Worm (Caenorhabditis elegans) whole organism, L2 larva: ENCODE measurements around the gene fut-5.

ENCODE experiments used
- C34F6.9 ChIP-seq: fragments of 150-350 bp; optimal IDR thresholded peaks from 2 replicates; lab custom pipeline; 2014; ENCODE audit warnings: missing biosample characterization, missing genetic modification characterization
- F13H6.1 ChIP-seq: sonication (generic microtip); optimal IDR thresholded peaks from 2 replicates; lab custom pipeline; 2016; ENCODE audit warnings: missing genetic modification characterization, missing compliant biosample characterization
- R02D3.7 ChIP-seq: fragments of 150-350 bp; optimal IDR thresholded peaks from 2 replicates; lab custom pipeline; 2014; ENCODE audit warnings: missing biosample characterization, missing genetic modification characterization
- Y55F3AM.14 ChIP-seq: fragments of 200-800 bp; sonication (Bioruptor generic); optimal IDR thresholded peaks from 2 replicates; lab custom pipeline; 2018; ENCODE audit warnings: mild to moderate bottlenecking, missing genetic modification characterization, missing compliant biosample characterization
- alr-1 ChIP-seq: fragments of 150-350 bp; optimal IDR thresholded peaks from 2 replicates; lab custom pipeline; 2014; ENCODE audit warnings: missing biosample characterization, missing genetic modification characterization
- aly-2 ChIP-seq: fragments of 150-350 bp; optimal IDR thresholded peaks from 2 replicates; lab custom pipeline; 2014; ENCODE audit warnings: missing biosample characterization, missing genetic modification characterization
- ceh-82 ChIP-seq: fragments of 150-350 bp; optimal IDR thresholded peaks from 2 replicates; lab custom pipeline; 2014; ENCODE audit warnings: missing biosample characterization, missing genetic modification characterization
- crh-2 ChIP-seq: sonication (generic microtip); optimal IDR thresholded peaks from 2 replicates; lab custom pipeline; 2017; ENCODE audit warnings: missing biosample characterization, missing genetic modification characterization
- dmd-4 ChIP-seq: sonication (generic microtip); optimal IDR thresholded peaks from 2 replicates; lab custom pipeline; 2017; ENCODE audit warnings: missing biosample characterization, missing genetic modification characterization
- egl-27 ChIP-seq: sonication (generic microtip); optimal IDR thresholded peaks from 3 replicates; lab custom pipeline; 2017; ENCODE audit warnings: missing biosample characterization, missing genetic modification reagents, missing genetic modification characterization
- fos-1 ChIP-seq: fragments of 150-350 bp; optimal IDR thresholded peaks from 2 replicates; lab custom pipeline; 2014; ENCODE audit warnings: missing biosample characterization, missing genetic modification characterization
- gmeb-1 ChIP-seq: fragments of 150-350 bp; optimal IDR thresholded peaks from 2 replicates; lab custom pipeline; 2014; ENCODE audit warnings: missing biosample characterization, missing genetic modification characterization
- lin-13 ChIP-seq: fragments of 150-350 bp; optimal IDR thresholded peaks from 2 replicates; lab custom pipeline; 2014; ENCODE audit warnings: missing biosample characterization, missing genetic modification reagents, missing genetic modification characterization
- lsy-2 ChIP-seq, 2 experiments: fragments of 150-350 bp in 1 of 2; sonication (generic microtip) in 1 of 2; optimal IDR thresholded peaks; 2 replicates each; lab custom pipeline; 2014 to 2017; ENCODE audit warnings: missing biosample characterization in 2 of 2, missing genetic modification characterization in 2 of 2
- mab-5 ChIP-seq: fragments of 150-350 bp; optimal IDR thresholded peaks from 2 replicates; lab custom pipeline; 2014; ENCODE audit warnings: missing biosample characterization, missing genetic modification characterization
- mbf-1 ChIP-seq: sonication (generic microtip); optimal IDR thresholded peaks from 2 replicates; lab custom pipeline; 2017; ENCODE audit warnings: missing biosample characterization, missing genetic modification characterization
- mdl-1 ChIP-seq, 2 experiments: fragments of 150-350 bp in 1 of 2; sonication (generic microtip) in 1 of 2; optimal IDR thresholded peaks; 2 replicates each; lab custom pipeline; 2017; ENCODE audit warnings: missing biosample characterization in 2 of 2, missing genetic modification characterization in 2 of 2
- nhr-10 ChIP-seq: sonication (generic microtip); optimal IDR thresholded peaks from 2 replicates; lab custom pipeline; 2017; ENCODE audit warnings: missing biosample characterization, missing genetic modification characterization
- nhr-11 ChIP-seq: fragments of 150-350 bp; optimal IDR thresholded peaks from 2 replicates; lab custom pipeline; 2014; ENCODE audit warnings: missing biosample characterization, missing genetic modification characterization
- nhr-129 ChIP-seq: fragments of 150-350 bp; optimal IDR thresholded peaks from 2 replicates; lab custom pipeline; 2014; ENCODE audit warnings: missing biosample characterization, missing genetic modification characterization
- nhr-21 ChIP-seq: fragments of 150-350 bp; optimal IDR thresholded peaks from 2 replicates; lab custom pipeline; 2014; ENCODE audit warnings: missing biosample characterization, missing genetic modification characterization
- nhr-23 ChIP-seq: fragments of 150-350 bp; optimal IDR thresholded peaks from 2 replicates; lab custom pipeline; 2014; ENCODE audit warnings: missing biosample characterization, missing genetic modification reagents, missing genetic modification characterization
- nhr-237 ChIP-seq: fragments of 150-350 bp; optimal IDR thresholded peaks from 2 replicates; lab custom pipeline; 2014; ENCODE audit warnings: missing biosample characterization, missing genetic modification characterization
- nhr-25 ChIP-seq: fragments of 150-350 bp; sonication (generic microtip); optimal IDR thresholded peaks from 3 replicates; lab custom pipeline; 2014; ENCODE audit warnings: missing biosample characterization, missing genetic modification characterization
- nhr-77 ChIP-seq: fragments of 150-350 bp; optimal IDR thresholded peaks from 2 replicates; lab custom pipeline; 2014; ENCODE audit warnings: missing biosample characterization, missing genetic modification characterization
- peb-1 ChIP-seq: fragments of 150-350 bp; optimal IDR thresholded peaks from 2 replicates; lab custom pipeline; 2014; ENCODE audit warnings: missing biosample characterization, missing genetic modification characterization
- sem-4 ChIP-seq: fragments of 150-350 bp; optimal IDR thresholded peaks from 2 replicates; lab custom pipeline; 2014; ENCODE audit warnings: missing biosample characterization, missing genetic modification reagents, missing genetic modification characterization
- skn-1 ChIP-seq: sonication (generic microtip); optimal IDR thresholded peaks from 2 replicates; lab custom pipeline; 2017; ENCODE audit warnings: missing biosample characterization, missing genetic modification characterization
- sma-3 ChIP-seq: sonication (generic microtip); optimal IDR thresholded peaks from 2 replicates; lab custom pipeline; 2016; ENCODE audit warnings: missing genetic modification reagents, missing genetic modification characterization, missing compliant biosample characterization
- sma-9 ChIP-seq, 2 experiments: fragments of 150-350 bp in 1 of 2; sonication (generic microtip) in 1 of 2; optimal IDR thresholded peaks; 2 replicates each; lab custom pipeline; 2014 to 2016; ENCODE audit warnings: missing genetic modification characterization in 2 of 2, mild to moderate bottlenecking in 1 of 2, missing biosample characterization in 1 of 2, missing compliant biosample characterization in 1 of 2, missing genetic modification reagents in 1 of 2, moderate library complexity in 1 of 2
- snpc-4 ChIP-seq: fragments of 150-350 bp; optimal IDR thresholded peaks from 2 replicates; lab custom pipeline; 2014; ENCODE audit warnings: missing biosample characterization, missing genetic modification characterization
- unc-39 ChIP-seq: fragments of 150-350 bp; optimal IDR thresholded peaks from 2 replicates; lab custom pipeline; 2014; ENCODE audit warnings: missing biosample characterization, missing genetic modification characterization
- unc-55 ChIP-seq: fragments of 150-350 bp; sonication (generic microtip); optimal IDR thresholded peaks from 3 replicates; lab custom pipeline; 2014; ENCODE audit warnings: missing biosample characterization, missing genetic modification reagents, missing genetic modification characterization
- ztf-11 ChIP-seq: sonication (generic microtip); optimal IDR thresholded peaks from 2 replicates; lab custom pipeline; 2017; ENCODE audit warnings: missing biosample characterization, missing genetic modification characterization
- ztf-4 ChIP-seq: fragments of 150-350 bp; optimal IDR thresholded peaks from 2 replicates; lab custom pipeline; 2014; ENCODE audit warnings: missing biosample characterization, missing genetic modification characterization

The fut-5 gene

DNA sequence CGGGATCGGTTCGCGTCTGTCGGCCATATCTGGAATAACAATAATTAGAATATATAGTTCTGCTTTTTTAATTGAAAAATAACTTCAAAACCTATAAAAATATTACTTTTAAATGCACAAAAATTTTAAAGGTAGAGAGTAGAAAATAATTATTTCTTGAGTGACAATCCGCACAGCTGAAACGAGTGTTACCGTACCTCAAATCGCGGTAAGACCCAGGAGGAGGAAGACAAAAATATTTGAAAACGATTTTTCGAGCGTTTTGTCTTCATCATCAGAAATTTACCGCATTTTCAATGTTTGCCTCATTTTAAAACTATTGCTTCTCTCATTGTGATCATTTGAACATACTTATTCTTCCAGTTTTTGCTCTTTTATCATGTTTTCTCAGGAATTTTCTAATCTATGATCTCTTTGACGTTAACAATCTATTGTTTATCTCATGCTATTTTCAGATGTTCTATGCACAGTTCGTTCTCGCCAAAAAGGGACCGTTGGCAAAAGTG, 30.8 kb upstream of the fut-5 start, which contains the start of the genes rpn-5 and scc-1 (continued):
- TF ChIP-seq unc-55 (peak; percentile 95), ceh-82 (tag; lab: Kevin White, UChicago) (no peak), egl-27 (tag; lab: Kevin White, UChicago) (peak; percentile 33), aly-2 (tag; lab: Kevin White, UChicago) (no peak), unc-39 (no peak), alr-1 (no peak), mbf-1 (tag; lab: Kevin White, UChicago) (no peak), sma-9 (GFP tag; optimal IDR thresholded peaks at IDR 0.05; lab: Kevin White, UChicago) (peak; percentile 71), sma-9 (tag; optimal IDR thresholded peaks at IDR 0.05; lab: Kevin White, UChicago) (no peak)
- TF ChIP-seq, all 48 proteins: peak for 22

DNA sequence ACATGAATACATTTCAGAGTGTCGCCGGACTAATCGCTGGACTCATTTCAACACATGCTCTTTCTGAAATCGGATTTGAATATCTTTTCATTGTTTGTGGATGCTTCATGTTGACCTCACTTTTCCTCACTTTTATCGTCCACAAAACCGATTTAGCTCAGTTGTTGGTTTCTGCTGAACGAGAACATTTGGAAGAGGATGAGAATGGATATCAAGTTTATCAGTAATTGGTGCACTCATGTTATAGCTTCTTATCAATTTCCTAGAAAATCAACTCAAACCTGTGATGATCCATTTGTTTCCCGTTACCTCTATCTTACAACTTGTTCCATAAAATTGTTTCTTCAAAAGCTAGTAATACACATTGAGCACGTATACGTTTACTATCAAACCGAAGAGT, 28.6 kb upstream of the fut-5 start:
- TF ChIP-seq peb-1 (tag; lab: Kevin White, UChicago) (no peak), crh-2 (tag; lab: Kevin White, UChicago) (peak; percentile 1)

DNA sequence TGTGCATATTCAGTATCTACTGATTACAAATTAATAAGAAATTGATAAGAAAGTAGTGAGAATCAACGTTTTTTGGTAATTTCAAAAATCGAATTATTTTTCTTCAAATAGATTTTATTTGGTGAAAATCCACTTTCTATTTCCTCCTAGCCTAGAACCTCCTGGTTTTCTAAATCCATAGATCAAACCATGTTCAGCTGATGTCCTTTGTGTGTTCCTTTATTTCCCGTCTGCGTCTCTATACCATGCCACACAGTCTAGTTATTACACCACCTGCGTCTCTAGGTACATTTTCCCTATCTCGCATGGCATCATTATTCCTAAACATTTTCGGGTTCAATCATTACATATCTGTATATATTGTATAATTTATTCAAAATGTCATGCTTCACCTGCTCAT, 25.7 kb upstream of the fut-5 start, which contains the start of gene F10G7.5:
Gene F10G7.5, plus strand, starts transcription at position 286 of the 400 bp plus-strand sequence.
- TF ChIP-seq mdl-1 (tag; optimal IDR thresholded peaks at IDR 0.05; lab: Kevin White, UChicago) (peak in 1 of 2 experiments; percentile 8), C34F6.9 (peak; percentile 42), alr-1 (no peak), nhr-11 (tag; lab: Kevin White, UChicago) (no peak), mab-5 (tag; lab: Kevin White, UChicago) (no peak), gmeb-1 (no peak), F13H6.1 (tag; lab: Kevin White, UChicago) (peak; percentile 11), sma-9 (GFP tag; optimal IDR thresholded peaks at IDR 0.05; lab: Kevin White, UChicago) (peak; percentile 27), sma-9 (tag; optimal IDR thresholded peaks at IDR 0.05; lab: Kevin White, UChicago) (no peak), crh-2 (tag; lab: Kevin White, UChicago) (peak; percentile 17), nhr-23 (tag; lab: Kevin White, UChicago) (no peak), lsy-2 (tag; optimal IDR thresholded peaks at IDR 0.05; lab: Kevin White, UChicago) (peak in 1 of 2 experiments; percentile 60), fos-1 (tag; lab: Kevin White, UChicago) (peak; percentile 49), ztf-4 (tag; lab: Kevin White, UChicago) (no peak), peb-1 (tag; lab: Kevin White, UChicago) (no peak), snpc-4 (tag; lab: Kevin White, UChicago) (no peak)

DNA sequence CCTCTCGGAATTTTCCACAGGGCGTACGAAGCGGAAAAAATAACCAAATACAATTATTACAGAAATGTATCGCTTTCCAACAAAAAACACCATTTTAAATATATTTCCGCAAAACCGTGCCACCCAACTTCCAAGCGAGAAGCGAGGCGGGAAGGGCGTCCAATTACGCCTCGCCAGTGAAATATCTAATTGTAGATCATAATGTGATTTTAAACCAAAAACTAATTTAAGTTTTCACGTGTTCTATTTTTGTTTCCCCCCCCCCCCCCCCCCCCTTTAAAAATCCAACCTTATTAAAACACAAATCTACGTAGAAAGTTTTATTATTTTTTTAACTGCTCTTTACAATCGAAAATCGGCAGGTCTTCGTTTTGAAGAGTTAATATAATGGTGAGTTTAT, 22.0 kb upstream of the fut-5 start, which contains the start of gene F10G7.12:
Gene F10G7.12, plus strand, starts transcription at position 301 of the 400 bp plus-strand sequence.
- no peak for TF ChIP-seq nhr-10
- TF ChIP-seq alr-1: no peak
- TF ChIP-seq lin-13 (GFP tag; lab: Kevin White, UChicago): no peak
- TF ChIP-seq mbf-1 (tag; lab: Kevin White, UChicago): no peak
- no peak for TF ChIP-seq nhr-21 (tag; lab: Kevin White, UChicago)
- TF ChIP-seq lsy-2 (tag; optimal IDR thresholded peaks at IDR 0.05; lab: Kevin White, UChicago): no peak

DNA sequence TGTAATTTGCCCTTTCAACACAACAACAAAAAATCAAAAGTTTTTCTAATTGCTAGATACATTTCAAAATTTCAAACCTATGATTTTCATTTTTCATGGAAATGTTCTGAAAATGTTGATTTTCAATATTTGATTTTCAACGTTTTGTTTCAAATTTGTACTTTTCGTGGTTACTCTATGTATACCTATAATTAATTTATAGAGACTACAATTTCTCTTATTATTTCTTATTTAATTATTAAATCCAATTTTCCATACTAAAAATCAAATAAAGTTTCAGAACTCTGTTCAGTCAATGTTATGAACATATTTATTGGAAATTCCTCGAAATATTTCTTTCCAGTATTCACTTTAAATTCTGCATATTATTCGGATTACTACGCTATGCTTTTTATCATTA, 19.5 kb upstream of the fut-5 start, which contains the start of gene sre-39:
Gene sre-39, plus strand, starts transcription at position 301 of the 400 bp plus-strand sequence.
- TF ChIP-seq sma-3 (no peak), mbf-1 (tag; lab: Kevin White, UChicago) (no peak), nhr-25 (tag; lab: Kevin White, UChicago) (no peak), crh-2 (tag; lab: Kevin White, UChicago) (no peak), mab-5 (tag; lab: Kevin White, UChicago) (no peak), sem-4 (tag; lab: Kevin White, UChicago) (no peak), nhr-77 (no peak), R02D3.7 (no peak), snpc-4 (tag; lab: Kevin White, UChicago) (no peak), dmd-4 (tag; lab: Kevin White, UChicago) (no peak), nhr-237 (tag; lab: Kevin White, UChicago) (no peak), lsy-2 (tag; optimal IDR thresholded peaks at IDR 0.05; lab: Kevin White, UChicago) (no peak), alr-1 (no peak), skn-1 (tag; lab: Kevin White, UChicago) (no peak), nhr-129 (tag; lab: Kevin White, UChicago) (no peak), mdl-1 (tag; optimal IDR thresholded peaks at IDR 0.05; lab: Kevin White, UChicago) (no peak), Y55F3AM.14 (GFP tag; lab: Kevin White, UChicago) (no peak), ztf-11 (tag; lab: Kevin White, UChicago) (no peak)
- TF ChIP-seq, all 48 proteins: peak for 0
